Worm (Caenorhabditis elegans): ENCODE data around the gene rgs-9.

- TF ChIP-seq tra-4 (tag; optimal IDR thresholded peaks at IDR 0.05) (no peak), ama-1 (optimal IDR thresholded peaks at IDR 0.05) (no peak), scrt-1 (GFP tag; IDR thresholded peaks at IDR 0.05) (0 out of 2 replicates have a peak, but pooled peaks have one; percentile 13), aly-1 (tag; optimal IDR thresholded peaks at IDR 0.05) (no peak), hnd-1 (tag; optimal IDR thresholded peaks at IDR 0.05) (no peak), flt-1 (GFP tag; IDR thresholded peaks at IDR 0.05) (no peak), ets-7 (tag; optimal IDR thresholded peaks at IDR 0.05) (no peak), B0310.2 (tag; optimal IDR thresholded peaks at IDR 0.05) (no peak), tbx-37 (GFP tag; conservative IDR thresholded peaks at IDR 0.05) (peak; percentile 28; the same call in 1 of the 2 replicates), ceh-13 (GFP tag; optimal IDR thresholded peaks at IDR 0.05) (no peak), sea-1 (GFP tag; conservative IDR thresholded peaks at IDR 0.05) (no peak), hmg-4 (GFP tag; optimal IDR thresholded peaks at IDR 0.05) (peak; percentile 58), tbx-11 (GFP tag; IDR thresholded peaks at IDR 0.05) (0 out of 2 replicates have a peak, but pooled peaks have one; percentile 38)
Observed at ce11 chrX:1909353-1909752, 5.7 kb upstream of the rgs-9 start.

All from whole organism, early embryonic.